Fruit fly (Drosophila melanogaster): ENCODE data around the gene mnb.
A peak's percentile ranks its signal among the peaks of the same experiment; 100 is the strongest.

mnb gene

DNA sequence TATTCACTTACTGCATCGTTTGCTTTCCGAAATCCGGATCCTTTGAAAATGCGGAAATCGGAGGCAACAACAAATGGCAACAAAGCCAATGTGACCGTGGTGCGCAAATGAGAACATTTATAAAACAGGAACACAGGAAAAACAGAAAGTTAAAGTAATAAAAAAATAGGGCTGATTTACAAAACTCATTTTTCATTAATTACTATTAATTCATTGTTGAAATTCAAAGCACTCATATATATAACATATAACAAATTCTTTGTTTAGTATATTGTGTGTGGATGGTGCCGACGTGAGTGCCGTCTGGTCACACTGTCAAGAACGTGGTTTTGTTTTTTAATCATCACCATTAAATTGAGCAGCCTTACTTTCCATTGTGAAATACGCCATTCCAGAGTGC lies 26.3 kb downstream of the mnb start, which contains the start of the genes Arp8 and CG6769 (continued):
- TF ChIP-seq Deaf1 (tag; optimal IDR thresholded peaks at IDR 0.05) (no peak), lilli (GFP tag; optimal IDR thresholded peaks at IDR 0.05) (peak; percentile 6), Hr78 (GFP tag; optimal IDR thresholded peaks at IDR 0.05) (no peak), bcd (GFP tag; optimal IDR thresholded peaks at IDR 0.05) (no peak), h (optimal IDR thresholded peaks at IDR 0.05) (no peak), CG6272 (GFP tag; IDR thresholded peaks at IDR 0.05) (no peak), klu (GFP tag; IDR thresholded peaks at IDR 0.05) (no peak), Atf6 (GFP tag; IDR thresholded peaks at IDR 0.05) (no peak), CG15514 (GFP tag; optimal IDR thresholded peaks at IDR 0.05) (no peak), CG17912 (GFP tag; optimal IDR thresholded peaks at IDR 0.05) (no peak), CG14014 (GFP tag; IDR thresholded peaks at IDR 0.05) (no peak), Atf-2 (GFP tag; optimal IDR thresholded peaks at IDR 0.05) (no peak), luna (GFP tag; optimal IDR thresholded peaks at IDR 0.05) (no peak), eyg (GFP tag; optimal IDR thresholded peaks at IDR 0.05) (no peak), CG6813 (GFP tag; optimal IDR thresholded peaks at IDR 0.05) (no peak), CG1792 (GFP tag; optimal IDR thresholded peaks at IDR 0.05) (no peak), trem (tag; optimal IDR thresholded peaks at IDR 0.05) (peak; percentile 68), Oaz (GFP tag; IDR thresholded peaks at IDR 0.05) (no peak), GATAe (GFP tag; conservative IDR thresholded peaks at IDR 0.05) (no peak), exex (tag; optimal IDR thresholded peaks at IDR 0.05) (no peak), CG17568 (GFP tag; optimal IDR thresholded peaks at IDR 0.05) (no peak), CG8388 (GFP tag; optimal IDR thresholded peaks at IDR 0.05) (peak; percentile 11), pnt (GFP tag; optimal IDR thresholded peaks at IDR 0.05) (no peak), CG8765 (GFP tag; IDR thresholded peaks at IDR 0.05) (no peak), CG18262 (tag; optimal IDR thresholded peaks at IDR 0.05) (peak; percentile 21), HLH4C (GFP tag; IDR thresholded peaks at IDR 0.05; ENCODE audit: partially characterized antibody) (no peak), Lpt (GFP tag; optimal IDR thresholded peaks at IDR 0.05) (no peak), Dp (GFP tag; optimal IDR thresholded peaks at IDR 0.05) (peak; percentile 14), vnd (GFP tag; IDR thresholded peaks at IDR 0.05; ENCODE audit: partially characterized antibody) (no peak), bowl (GFP tag; IDR thresholded peaks at IDR 0.05) (no peak), Dip2 (GFP tag; IDR thresholded peaks at IDR 0.05) (no peak), Pdp1 (GFP tag; optimal IDR thresholded peaks at IDR 0.05) (peak in 1 of 2 experiments; percentile 26), Ptx1 (GFP tag; IDR thresholded peaks at IDR 0.05) (no peak), Sox102F (GFP tag; optimal IDR thresholded peaks at IDR 0.05) (no peak), unpg (GFP tag; optimal IDR thresholded peaks at IDR 0.05) (no peak), CG33557 (GFP tag; optimal IDR thresholded peaks at IDR 0.05) (peak; percentile 22), maf-S (GFP tag; optimal IDR thresholded peaks at IDR 0.05) (no peak), CG6175 (GFP tag; IDR thresholded peaks at IDR 0.05) (no peak), run (tag; optimal IDR thresholded peaks at IDR 0.05) (no peak), br (optimal IDR thresholded peaks at IDR 0.05) (no peak), CG1233 (GFP tag; optimal IDR thresholded peaks at IDR 0.05) (no peak), NC2β (GFP tag; optimal IDR thresholded peaks at IDR 0.05) (no peak), tio (GFP tag; optimal IDR thresholded peaks at IDR 0.05) (no peak), Hr3 (GFP tag; optimal IDR thresholded peaks at IDR 0.05) (no peak), CG8359 (GFP tag; optimal IDR thresholded peaks at IDR 0.05; ENCODE audit: borderline replicate concordance) (no peak), CG4282 (GFP tag; optimal IDR thresholded peaks at IDR 0.05) (no peak), CG32772 (GFP tag; IDR thresholded peaks at IDR 0.05) (no peak), CG2199 (GFP tag; IDR thresholded peaks at IDR 0.05) (no peak), CG31365 (tag; optimal IDR thresholded peaks at IDR 0.05) (no peak), Gug (GFP tag; IDR thresholded peaks at IDR 0.05) (no peak), Atf3 (GFP tag; optimal IDR thresholded peaks at IDR 0.05) (no peak), odd (GFP tag; optimal IDR thresholded peaks at IDR 0.05) (no peak), CG12744 (GFP tag; optimal IDR thresholded peaks at IDR 0.05) (no peak)

Measured in whole organism, embryonic.